Worm (Caenorhabditis elegans) whole organism, late embryonic: ENCODE results near the gene cpt-1.

Source experiments
- C08G9.2 ChIP-seq: sonication (generic microtip); optimal IDR thresholded peaks from 2 replicates; lab custom pipeline; 2016; ENCODE audit warnings: mild to moderate bottlenecking, missing genetic modification characterization, moderate library complexity, missing compliant biosample characterization
- C38D4.7 ChIP-seq: fragments of 200-800 bp; sonication (Bioruptor generic); optimal IDR thresholded peaks from 2 replicates; lab custom pipeline; 2018; ENCODE audit warnings: mild to moderate bottlenecking, missing genetic modification characterization, moderate library complexity, missing compliant biosample characterization
- Y22D7AL.16 ChIP-seq: sonication (generic microtip); optimal IDR thresholded peaks from 2 replicates; lab custom pipeline; 2016; ENCODE audit warnings: missing genetic modification characterization, missing compliant biosample characterization
- ahr-1 ChIP-seq: sonication (generic microtip); optimal IDR thresholded peaks from 2 replicates; lab custom pipeline; 2016; ENCODE audit warnings: missing genetic modification characterization, missing compliant biosample characterization
- ceh-14 ChIP-seq: sonication (generic microtip); optimal IDR thresholded peaks from 2 replicates; lab custom pipeline; 2016; ENCODE audit warnings: missing genotype, missing genetic modification characterization, missing compliant biosample characterization
- ceh-22 ChIP-seq: sonication (generic microtip); optimal IDR thresholded peaks from 2 replicates; lab custom pipeline; 2017; ENCODE audit warnings: missing biosample characterization, missing genetic modification characterization
- ceh-30 ChIP-seq: fragments of 150-350 bp; optimal IDR thresholded peaks from 2 replicates; lab custom pipeline; 2014; ENCODE audit warnings: missing biosample characterization, missing genetic modification characterization
- ceh-34 ChIP-seq: sonication (generic microtip); optimal IDR thresholded peaks from 2 replicates; lab custom pipeline; 2016; ENCODE audit warnings: mild to moderate bottlenecking, missing genetic modification characterization, missing compliant biosample characterization
- ceh-6 ChIP-seq: fragments of 200-800 bp; sonication (Bioruptor generic); optimal IDR thresholded peaks from 2 replicates; lab custom pipeline; 2018; ENCODE audit warnings: mild to moderate bottlenecking, missing genetic modification characterization, missing compliant biosample characterization
- ceh-9 ChIP-seq: sonication (generic microtip); optimal IDR thresholded peaks from 2 replicates; lab custom pipeline; 2016; ENCODE audit warnings: mild to moderate bottlenecking, missing genetic modification characterization, inconsistent platforms, missing compliant biosample characterization
- elt-4 ChIP-seq: sonication (generic microtip); optimal IDR thresholded peaks from 2 replicates; lab custom pipeline; 2016; ENCODE audit warnings: missing genetic modification characterization, missing compliant biosample characterization
- ets-4 ChIP-seq: sonication (generic microtip); optimal IDR thresholded peaks from 2 replicates; lab custom pipeline; 2016; ENCODE audit warnings: missing genetic modification characterization, missing compliant biosample characterization
- fax-1 ChIP-seq: sonication (generic microtip); optimal IDR thresholded peaks from 2 replicates; lab custom pipeline; 2016; ENCODE audit warnings: missing genotype, missing genetic modification characterization, missing compliant biosample characterization
- gmeb-2 ChIP-seq: sonication (generic microtip); optimal IDR thresholded peaks from 2 replicates; lab custom pipeline; 2016; ENCODE audit warnings: missing genetic modification characterization, inconsistent platforms, missing compliant biosample characterization
- hlh-13 ChIP-seq: fragments of 200-800 bp; sonication (Bioruptor generic); optimal IDR thresholded peaks from 2 replicates; lab custom pipeline; 2018; ENCODE audit warnings: mild to moderate bottlenecking, missing genetic modification characterization, missing compliant biosample characterization
- hlh-30 ChIP-seq: sonication (generic microtip); optimal IDR thresholded peaks from 2 replicates; lab custom pipeline; 2017; ENCODE audit warnings: antibody characterized with exemption, missing genetic modification characterization, missing compliant biosample characterization; ENCODE audit not compliant: insufficient read depth
- hlh-8 ChIP-seq: sonication (generic microtip); optimal IDR thresholded peaks from 2 replicates; lab custom pipeline; 2016; ENCODE audit warnings: missing genotype, missing genetic modification characterization, missing compliant biosample characterization
- lin-11 ChIP-seq: fragments of 200-800 bp; sonication (Bioruptor generic); optimal IDR thresholded peaks from 2 replicates; lab custom pipeline; 2018; ENCODE audit warnings: mild to moderate bottlenecking, missing genetic modification characterization, missing compliant biosample characterization
- madf-2 ChIP-seq: sonication (generic microtip); optimal IDR thresholded peaks from 2 replicates; lab custom pipeline; 2017; ENCODE audit warnings: missing genetic modification characterization, missing compliant biosample characterization
- nhr-11 ChIP-seq: fragments of 150-350 bp; optimal IDR thresholded peaks from 2 replicates; lab custom pipeline; 2014; ENCODE audit warnings: missing biosample characterization, missing genetic modification characterization
- npax-4 ChIP-seq: sonication (generic microtip); optimal IDR thresholded peaks from 2 replicates; lab custom pipeline; 2016; ENCODE audit warnings: missing genetic modification characterization, missing compliant biosample characterization
- pag-3 ChIP-seq: sonication (generic microtip); optimal IDR thresholded peaks from 2 replicates; lab custom pipeline; 2016; ENCODE audit warnings: missing compliant biosample characterization, missing genetic modification characterization, borderline replicate concordance
- pat-9 ChIP-seq: fragments of 200-800 bp; sonication (Bioruptor generic); optimal IDR thresholded peaks from 2 replicates; lab custom pipeline; 2018; ENCODE audit warnings: mild to moderate bottlenecking, missing genetic modification characterization, moderate library complexity, missing compliant biosample characterization
- pax-1 ChIP-seq: fragments of 150-350 bp; optimal IDR thresholded peaks from 2 replicates; lab custom pipeline; 2014; ENCODE audit warnings: missing biosample characterization, missing genetic modification characterization
- pha-2 ChIP-seq: sonication (generic microtip); optimal IDR thresholded peaks from 2 replicates; lab custom pipeline; 2017; ENCODE audit warnings: mild to moderate bottlenecking, missing genetic modification characterization, missing compliant biosample characterization
- pha-4 ChIP-seq: fragments of 150-350 bp; optimal IDR thresholded peaks from 2 replicates; lab custom pipeline; 2018; ENCODE audit warnings: missing biosample characterization, missing genetic modification reagents, missing genetic modification characterization
- pqm-1 ChIP-seq: sonication (generic microtip); optimal IDR thresholded peaks from 2 replicates; lab custom pipeline; 2016; ENCODE audit warnings: missing genetic modification characterization, missing compliant biosample characterization
- pros-1 ChIP-seq: fragments of 150-350 bp; optimal IDR thresholded peaks from 2 replicates; lab custom pipeline; 2014; ENCODE audit warnings: missing biosample characterization, missing genetic modification reagents, missing genetic modification characterization
- sdc-2 ChIP-seq: sonication (generic microtip); optimal IDR thresholded peaks from 2 replicates; lab custom pipeline; 2016; ENCODE audit warnings: missing genotype, missing genetic modification characterization, missing compliant biosample characterization
- sox-4 ChIP-seq: sonication (generic microtip); optimal IDR thresholded peaks from 2 replicates; lab custom pipeline; 2017; ENCODE audit warnings: mild to moderate bottlenecking, missing genetic modification characterization, inconsistent platforms, missing compliant biosample characterization
- syd-9 ChIP-seq: sonication (generic microtip); optimal IDR thresholded peaks from 2 replicates; lab custom pipeline; 2016; ENCODE audit warnings: mild to moderate bottlenecking, missing genetic modification characterization, moderate library complexity, missing compliant biosample characterization
- tbx-2 ChIP-seq: sonication (generic microtip); optimal IDR thresholded peaks from 2 replicates; lab custom pipeline; 2016; ENCODE audit warnings: missing genetic modification characterization, missing compliant biosample characterization
- tbx-7 ChIP-seq: sonication (generic microtip); optimal IDR thresholded peaks from 2 replicates; lab custom pipeline; 2016; ENCODE audit warnings: missing genotype, missing genetic modification characterization, missing compliant biosample characterization
- ttx-3 ChIP-seq: sonication (generic microtip); optimal IDR thresholded peaks from 2 replicates; lab custom pipeline; 2016; ENCODE audit warnings: missing genetic modification reagents, missing genetic modification characterization, missing compliant biosample characterization
- unc-3 ChIP-seq, 2 experiments: fragments of 200-800 bp in 1 of 2; sonication (Bioruptor generic) in 1 of 2; sonication (generic microtip) in 1 of 2; conservative IDR thresholded peaks in 1 of 2; optimal IDR thresholded peaks in 1 of 2; 2 replicates each; pipeline versions ENCODE4 v1.3.6 to Lab custom; 2016 to 2022; ENCODE audit warnings: missing compliant biosample characterization in 2 of 2, missing genetic modification characterization in 2 of 2, missing genetic modification reagents in 1 of 2
- unc-42 ChIP-seq: sonication (generic microtip); optimal IDR thresholded peaks from 2 replicates; lab custom pipeline; 2016; ENCODE audit warnings: missing genotype, missing genetic modification characterization, missing compliant biosample characterization
- unc-55 ChIP-seq: sonication (generic microtip); optimal IDR thresholded peaks from 2 replicates; lab custom pipeline; 2017; ENCODE audit warnings: missing biosample characterization, missing genetic modification reagents, missing genetic modification characterization
- unc-86 ChIP-seq: sonication (generic microtip); optimal IDR thresholded peaks from 2 replicates; lab custom pipeline; 2016; ENCODE audit warnings: missing genetic modification characterization, missing compliant biosample characterization

cpt-1 gene

ce11 chrII:12813253-12813652, 17.0 kb upstream of the cpt-1 start:
- TF ChIP-seq ahr-1 (tag; lab: Kevin White, UChicago) = no peak
- no peak for TF ChIP-seq gmeb-2 (tag; lab: Kevin White, UChicago)
- no peak for TF ChIP-seq hlh-30 (tag; lab: Kevin White, UChicago)
- TF ChIP-seq, all 69 proteins: peak for 0

- TF ChIP-seq tbx-7 (tag; lab: Kevin White, UChicago) = no peak
- TF ChIP-seq ceh-14 = no peak
- TF ChIP-seq unc-42 (tag; lab: Kevin White, UChicago) = no peak
- no peak for TF ChIP-seq C38D4.7 (GFP tag; lab: Kevin White, UChicago)
- TF ChIP-seq ets-4 (tag; lab: Kevin White, UChicago) = no peak
- TF ChIP-seq unc-3 (GFP tag; conservative IDR thresholded peaks at IDR 0.05; lab: Robert Waterston, UW) = no peak
- TF ChIP-seq unc-3 (tag; optimal IDR thresholded peaks at IDR 0.05; lab: Kevin White, UChicago) = no peak
- TF ChIP-seq tbx-2 (tag; lab: Kevin White, UChicago) = no peak
- TF ChIP-seq sox-4 (tag; lab: Kevin White, UChicago) = no peak
- TF ChIP-seq nhr-11 (tag; lab: Kevin White, UChicago) = no peak
- TF ChIP-seq pros-1 (tag; lab: Kevin White, UChicago) = no peak
- TF ChIP-seq pat-9 (tag; lab: Kevin White, UChicago) = no peak
- no peak for TF ChIP-seq ceh-34 (tag; lab: Kevin White, UChicago)
- no peak for TF ChIP-seq lin-11 (tag; lab: Kevin White, UChicago)
- no peak for TF ChIP-seq ceh-22
- TF ChIP-seq ttx-3 (tag; lab: Kevin White, UChicago) = no peak
- no peak for TF ChIP-seq pha-4
Observed at ce11 chrII:12810709-12811108, 14.5 kb upstream of the cpt-1 start, which contains the start of gene Y46G5A.20. Gene Y46G5A.20 (plus strand): TSS chrII:12811009.

ce11 chrII:12809725-12810124, 13.5 kb upstream of the cpt-1 start:
- TF ChIP-seq ceh-30 (tag; lab: Kevin White, UChicago) (no peak), madf-2 (tag; lab: Kevin White, UChicago) (no peak), unc-86 (tag; lab: Kevin White, UChicago) (no peak), fax-1 (tag; lab: Kevin White, UChicago) (no peak), ceh-6 (GFP tag; lab: Kevin White, UChicago) (no peak), pqm-1 (tag; lab: Kevin White, UChicago) (no peak), syd-9 (tag; lab: Kevin White, UChicago) (no peak), unc-55 (GFP tag; lab: Kevin White, UChicago) (no peak), pha-4 (no peak)
- TF ChIP-seq, all 69 proteins: peak for 0

DNA sequence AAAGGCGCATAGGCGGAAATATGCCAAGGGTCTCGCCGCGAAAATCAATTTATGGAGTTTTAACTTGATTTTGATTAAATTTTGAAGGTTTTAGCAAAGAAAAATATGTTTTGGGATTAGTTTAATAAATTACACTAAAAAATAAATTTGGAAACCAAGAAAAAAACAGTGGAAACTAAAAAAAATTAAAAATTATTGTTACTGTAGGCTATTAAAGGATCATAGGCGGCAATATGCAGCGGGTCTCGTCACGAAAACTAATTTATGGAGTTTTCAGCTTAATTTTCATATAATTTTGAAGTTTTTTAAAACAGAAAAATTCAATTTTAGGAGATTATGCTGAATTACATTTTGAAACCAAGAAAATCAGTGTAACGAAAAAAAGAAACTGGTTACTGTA, 12.5 kb upstream of the cpt-1 start:
- no peak for TF ChIP-seq pag-3
- TF ChIP-seq pros-1 (tag; lab: Kevin White, UChicago) = no peak
- TF ChIP-seq pha-2 (tag; lab: Kevin White, UChicago) = no peak
- TF ChIP-seq ahr-1 (tag; lab: Kevin White, UChicago) = no peak
- TF ChIP-seq pax-1 (tag; lab: Kevin White, UChicago) = no peak
- TF ChIP-seq npax-4 (tag; lab: Kevin White, UChicago) = no peak
- no peak for TF ChIP-seq lin-11 (tag; lab: Kevin White, UChicago)
- no peak for TF ChIP-seq ceh-6 (GFP tag; lab: Kevin White, UChicago)
- TF ChIP-seq elt-4 (tag; lab: Kevin White, UChicago) = no peak
- no peak for TF ChIP-seq hlh-8 (tag; lab: Kevin White, UChicago)
- TF ChIP-seq ceh-9 (tag; lab: Kevin White, UChicago) = no peak
- no peak for TF ChIP-seq hlh-13
- TF ChIP-seq unc-3 (GFP tag; conservative IDR thresholded peaks at IDR 0.05; lab: Robert Waterston, UW) = no peak
- no peak for TF ChIP-seq unc-3 (tag; optimal IDR thresholded peaks at IDR 0.05; lab: Kevin White, UChicago)
- no peak for TF ChIP-seq Y22D7AL.16 (tag; lab: Kevin White, UChicago)
- TF ChIP-seq sdc-2 = no peak
- no peak for TF ChIP-seq C38D4.7 (GFP tag; lab: Kevin White, UChicago)
- TF ChIP-seq tbx-7 (tag; lab: Kevin White, UChicago) = no peak
- no peak for TF ChIP-seq C08G9.2 (tag; lab: Kevin White, UChicago)
- no peak for TF ChIP-seq pqm-1 (tag; lab: Kevin White, UChicago)
